Fruit fly (Drosophila melanogaster) whole organism, prepupa: ENCODE results near the gene CG11912.
A peak's percentile ranks its signal among the peaks of the same experiment; 100 is the strongest.

ENCODE experiments used
- Blimp-1 ChIP-seq: fragments of 200-800 bp; sonication (Bioruptor generic); optimal IDR thresholded peaks from 3 replicates; lab custom pipeline; 2017; ENCODE audit warnings: missing biosample characterization, missing genetic modification characterization, mild to moderate bottlenecking, moderate library complexity, missing genetic modification reagents
- CG11294 ChIP-seq: fragments of 200-800 bp; sonication (Bioruptor generic); IDR thresholded peaks from 2 replicates; pipeline ENCODE4 v1.3.6; 2022; ENCODE audit warnings: missing biosample characterization, missing genetic modification characterization
- CG11762 ChIP-seq: fragments of 200-800 bp; sonication (Bioruptor generic); optimal IDR thresholded peaks from 3 replicates; lab custom pipeline; 2016; ENCODE audit warnings: missing biosample characterization, missing genetic modification characterization; ENCODE audit not compliant: insufficient read depth
- CG11902 ChIP-seq: fragments of 200-800 bp; sonication (Bioruptor generic); optimal IDR thresholded peaks from 3 replicates; lab custom pipeline; 2016; ENCODE audit warnings: missing biosample characterization, missing genetic modification characterization
- CG15336 ChIP-seq: fragments of 200-800 bp; sonication (Bioruptor generic); IDR thresholded peaks from 2 replicates; pipeline ENCODE4 v1.3.6; 2022; ENCODE audit warnings: missing biosample characterization, missing genetic modification characterization
- CG1621 ChIP-seq: fragments of 200-800 bp; sonication (Bioruptor generic); optimal IDR thresholded peaks from 3 replicates; lab custom pipeline; 2018; ENCODE audit warnings: missing biosample characterization, mild to moderate bottlenecking, missing genetic modification characterization
- CG16779 ChIP-seq: fragments of 200-800 bp; sonication (Bioruptor generic); optimal IDR thresholded peaks from 3 replicates; lab custom pipeline; 2017; ENCODE audit warnings: missing biosample characterization, mild to moderate bottlenecking, missing genetic modification characterization
- CG3032 ChIP-seq: fragments of 200-800 bp; optimal IDR thresholded peaks from 2 replicates; lab custom pipeline; 2019; ENCODE audit warnings: missing biosample characterization, mild to moderate bottlenecking, missing genetic modification characterization, moderate library complexity
- CG31627 ChIP-seq: fragments of 200-800 bp; sonication (Bioruptor generic); optimal IDR thresholded peaks from 3 replicates; lab custom pipeline; 2016; ENCODE audit warnings: missing biosample characterization, missing genetic modification characterization
- CG32006 ChIP-seq: fragments of 200-800 bp; sonication (Bioruptor generic); optimal IDR thresholded peaks from 3 replicates; lab custom pipeline; 2017; ENCODE audit warnings: missing biosample characterization, mild to moderate bottlenecking, missing genetic modification characterization
- CG34406 ChIP-seq: fragments of 200-800 bp; sonication (Bioruptor generic); optimal IDR thresholded peaks from 3 replicates; lab custom pipeline; 2016; ENCODE audit warnings: missing biosample characterization, missing genetic modification characterization
- CG3919 ChIP-seq: fragments of 200-800 bp; sonication (Bioruptor generic); optimal IDR thresholded peaks from 3 replicates; lab custom pipeline; 2016; ENCODE audit warnings: missing biosample characterization, missing genetic modification characterization
- CG4318 ChIP-seq: fragments of 200-800 bp; sonication (Bioruptor generic); optimal IDR thresholded peaks from 3 replicates; lab custom pipeline; 2017; ENCODE audit warnings: missing biosample characterization, mild to moderate bottlenecking, missing genetic modification characterization
- CG6163 ChIP-seq: fragments of 200-800 bp; sonication (Bioruptor generic); IDR thresholded peaks from 3 replicates; pipeline ENCODE4 v1.3.6; 2022; ENCODE audit warnings: missing biosample characterization, missing genetic modification characterization
- CG6276 ChIP-seq: fragments of 200-800 bp; sonication (Bioruptor generic); optimal IDR thresholded peaks from 2 replicates; lab custom pipeline; 2017; ENCODE audit warnings: missing biosample characterization, mild to moderate bottlenecking, missing genetic modification characterization
- CG6792 ChIP-seq: fragments of 200-800 bp; sonication (Bioruptor generic); optimal IDR thresholded peaks from 3 replicates; lab custom pipeline; 2016; ENCODE audit warnings: missing biosample characterization, missing genetic modification characterization
- CG6808 ChIP-seq: fragments of 200-800 bp; sonication (Bioruptor generic); optimal IDR thresholded peaks from 3 replicates; lab custom pipeline; 2017; ENCODE audit warnings: missing biosample characterization, missing genetic modification characterization, mild to moderate bottlenecking, moderate library complexity, missing genetic modification reagents
- CG6854 ChIP-seq: fragments of 200-800 bp; sonication (Bioruptor generic); optimal IDR thresholded peaks from 2 replicates; lab custom pipeline; 2017; ENCODE audit warnings: missing biosample characterization, mild to moderate bottlenecking, missing genetic modification characterization
- CG7368 ChIP-seq: fragments of 200-800 bp; sonication (Bioruptor generic); optimal IDR thresholded peaks from 3 replicates; lab custom pipeline; 2016; ENCODE audit warnings: missing biosample characterization, missing genetic modification characterization
- CG8119 ChIP-seq: fragments of 200-800 bp; sonication (Bioruptor generic); IDR thresholded peaks from 3 replicates; pipeline ENCODE4 v1.3.6; 2022; ENCODE audit warnings: missing biosample characterization, missing genetic modification characterization
- CG8319 ChIP-seq: fragments of 200-800 bp; sonication (Bioruptor generic); optimal IDR thresholded peaks from 3 replicates; lab custom pipeline; 2016; ENCODE audit warnings: missing biosample characterization, missing genetic modification characterization
- CG8632 ChIP-seq: fragments of 200-800 bp; sonication (Bioruptor generic); optimal IDR thresholded peaks from 3 replicates; lab custom pipeline; 2016; ENCODE audit warnings: missing biosample characterization, missing genetic modification characterization
- CG9139 ChIP-seq: fragments of 200-800 bp; sonication (Bioruptor generic); optimal IDR thresholded peaks from 3 replicates; lab custom pipeline; 2017; ENCODE audit warnings: missing biosample characterization, mild to moderate bottlenecking, missing genetic modification characterization
- Eip75B ChIP-seq: fragments of 200-800 bp; sonication (Bioruptor generic); optimal IDR thresholded peaks from 3 replicates; lab custom pipeline; 2016; ENCODE audit warnings: missing biosample characterization, missing genetic modification characterization
- Eip78C ChIP-seq: fragments of 200-800 bp; sonication (Bioruptor generic); peaks from one replicate; lab custom pipeline; 2016; ENCODE audit warnings: missing biosample characterization, missing genetic modification characterization
- Eip93F ChIP-seq: fragments of 200-800 bp; sonication (Bioruptor generic); optimal IDR thresholded peaks from 2 replicates; lab custom pipeline; 2016; ENCODE audit warnings: missing biosample characterization, mild to moderate bottlenecking, missing genetic modification characterization
- Ets21C ChIP-seq: fragments of 200-800 bp; sonication (Bioruptor generic); optimal IDR thresholded peaks from 3 replicates; lab custom pipeline; 2016; ENCODE audit warnings: missing biosample characterization, missing genetic modification characterization
- Ets96B ChIP-seq: fragments of 200-800 bp; optimal IDR thresholded peaks from 2 replicates; lab custom pipeline; 2019; ENCODE audit warnings: missing biosample characterization, mild to moderate bottlenecking, missing genetic modification characterization, moderate library complexity
- Gug ChIP-seq: fragments of 200-800 bp; sonication (Bioruptor generic); IDR thresholded peaks from 2 replicates; pipeline ENCODE4 v1.3.6; 2022; ENCODE audit warnings: missing biosample characterization, missing genetic modification characterization
- Hr39 ChIP-seq: fragments of 200-800 bp; sonication (Bioruptor generic); optimal IDR thresholded peaks from 2 replicates; lab custom pipeline; 2016; ENCODE audit warnings: missing biosample characterization, missing genetic modification characterization
- Hr4 ChIP-seq: fragments of 200-800 bp; sonication (Bioruptor generic); optimal IDR thresholded peaks from 3 replicates; lab custom pipeline; 2016; ENCODE audit warnings: missing biosample characterization, missing genetic modification characterization
- Lpt ChIP-seq: fragments of 200-800 bp; sonication (Bioruptor generic); optimal IDR thresholded peaks from 3 replicates; lab custom pipeline; 2016; ENCODE audit warnings: missing biosample characterization, missing genetic modification characterization
- OdsH ChIP-seq: fragments of 200-800 bp; sonication (Bioruptor generic); optimal IDR thresholded peaks from 3 replicates; lab custom pipeline; 2016; ENCODE audit warnings: missing biosample characterization, missing genetic modification characterization
- Smox ChIP-seq: fragments of 200-800 bp; sonication (Bioruptor generic); optimal IDR thresholded peaks from 3 replicates; lab custom pipeline; 2016; ENCODE audit warnings: missing biosample characterization, missing genetic modification characterization
- Sox102F ChIP-seq: fragments of 200-800 bp; sonication (Bioruptor generic); optimal IDR thresholded peaks from 2 replicates; lab custom pipeline; 2016; ENCODE audit warnings: missing biosample characterization, mild to moderate bottlenecking, missing genetic modification characterization
- Sox14 ChIP-seq: fragments of 200-800 bp; sonication (Bioruptor generic); optimal IDR thresholded peaks from 3 replicates; lab custom pipeline; 2016; ENCODE audit warnings: missing biosample characterization, missing genetic modification characterization
- achi ChIP-seq: fragments of 200-800 bp; sonication (Bioruptor generic); optimal IDR thresholded peaks from 3 replicates; lab custom pipeline; 2016; ENCODE audit warnings: missing biosample characterization, missing genetic modification characterization
- acj6 ChIP-seq: fragments of 200-800 bp; sonication (Bioruptor generic); optimal IDR thresholded peaks from 3 replicates; lab custom pipeline; 2016; ENCODE audit warnings: missing biosample characterization, missing genetic modification characterization
- cyc ChIP-seq: fragments of 200-800 bp; sonication (Bioruptor generic); optimal IDR thresholded peaks from 3 replicates; lab custom pipeline; 2016; ENCODE audit warnings: missing biosample characterization, missing genetic modification characterization
- dac ChIP-seq: fragments of 200-800 bp; sonication (Bioruptor generic); optimal IDR thresholded peaks from 2 replicates; lab custom pipeline; 2017; ENCODE audit warnings: missing biosample characterization, mild to moderate bottlenecking, missing genetic modification characterization
- eg ChIP-seq: fragments of 200-800 bp; sonication (Bioruptor generic); IDR thresholded peaks from 3 replicates; pipeline ENCODE4 v1.3.6; 2022; ENCODE audit warnings: missing biosample characterization, missing genetic modification characterization
- fd59A ChIP-seq: fragments of 200-800 bp; sonication (Bioruptor generic); optimal IDR thresholded peaks from 2 replicates; lab custom pipeline; 2017; ENCODE audit warnings: missing biosample characterization, mild to moderate bottlenecking, missing genetic modification characterization, missing genetic modification reagents
- fd85E ChIP-seq: fragments of 200-800 bp; sonication (Bioruptor generic); optimal IDR thresholded peaks from 3 replicates; lab custom pipeline; 2016; ENCODE audit warnings: missing biosample characterization, missing genetic modification characterization
- fkh ChIP-seq: fragments of 200-800 bp; sonication (Bioruptor generic); optimal IDR thresholded peaks from 3 replicates; lab custom pipeline; 2017; ENCODE audit warnings: missing biosample characterization, mild to moderate bottlenecking, missing genetic modification characterization, moderate library complexity
- lz ChIP-seq: fragments of 200-800 bp; sonication (Bioruptor generic); optimal IDR thresholded peaks from 3 replicates; lab custom pipeline; 2016; ENCODE audit warnings: missing biosample characterization, missing genetic modification characterization
- net ChIP-seq: fragments of 200-800 bp; sonication (Bioruptor generic); optimal IDR thresholded peaks from 3 replicates; lab custom pipeline; 2016; ENCODE audit warnings: missing biosample characterization, missing genetic modification characterization
- pdm3 ChIP-seq: fragments of 200-800 bp; sonication (Bioruptor generic); optimal IDR thresholded peaks from 3 replicates; lab custom pipeline; 2016; ENCODE audit warnings: missing biosample characterization, missing genetic modification characterization
- salr ChIP-seq, 2 experiments: fragments of 200-800 bp; sonication (Bioruptor generic); optimal IDR thresholded peaks; 3 replicates each; lab custom pipeline; 2016 to 2018; ENCODE audit warnings: missing biosample characterization in 2 of 2, missing genetic modification characterization in 2 of 2, mild to moderate bottlenecking in 1 of 2
- spab ChIP-seq: fragments of 200-800 bp; sonication (Bioruptor generic); optimal IDR thresholded peaks from 2 replicates; lab custom pipeline; 2017; ENCODE audit warnings: missing biosample characterization, mild to moderate bottlenecking, missing genetic modification characterization, missing genetic modification reagents
- ss ChIP-seq, 2 experiments: fragments of 200-800 bp; sonication (Bioruptor generic); optimal IDR thresholded peaks; 2 replicates in 1 of 2; 3 replicates in 1 of 2; lab custom pipeline; 2017 to 2018; ENCODE audit warnings: mild to moderate bottlenecking in 2 of 2, missing biosample characterization in 2 of 2, missing genetic modification characterization in 2 of 2, moderate library complexity in 1 of 2
- svp ChIP-seq: fragments of 200-800 bp; sonication (Bioruptor generic); peaks from one replicate; lab custom pipeline; 2016; ENCODE audit warnings: missing biosample characterization, missing genetic modification characterization
- topi ChIP-seq: fragments of 200-800 bp; sonication (Bioruptor generic); optimal IDR thresholded peaks from 3 replicates; lab custom pipeline; 2016; ENCODE audit warnings: missing biosample characterization, missing genetic modification characterization
- vri ChIP-seq: fragments of 200-800 bp; sonication (Bioruptor generic); optimal IDR thresholded peaks from 3 replicates; lab custom pipeline; 2016; ENCODE audit warnings: missing biosample characterization, mild to moderate bottlenecking, missing genetic modification characterization

CG11912 gene

DNA sequence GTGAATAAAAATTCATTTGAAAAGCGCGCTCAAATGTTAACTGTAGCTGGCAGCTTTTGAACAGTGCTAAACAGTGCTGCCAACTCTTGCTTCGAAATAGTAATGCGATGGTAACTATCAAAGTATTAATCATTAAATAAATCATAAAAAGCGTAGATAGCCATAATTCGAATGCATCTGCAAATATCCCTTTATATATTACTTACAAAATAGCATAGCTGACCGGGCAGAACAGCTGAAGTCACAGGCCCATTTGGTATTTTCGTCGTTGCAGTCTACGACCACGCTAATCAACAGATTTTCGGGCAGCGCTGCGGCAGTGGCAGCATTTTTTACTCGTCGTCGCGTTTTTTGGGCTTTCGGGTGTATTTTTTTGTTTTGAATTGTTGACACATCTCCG lies 13.4 kb downstream of the CG11912 start, which contains the start of gene Plc21C:
Gene Plc21C, plus strand, starts transcription at position 290 of the 400 bp plus-strand sequence.
- TF ChIP-seq OdsH (GFP tag; lab: Kevin White, UChicago) (peak; percentile 29), Ets96B (peak; percentile 2), fd59A (GFP tag; lab: Kevin White, UChicago) (no peak), Gug (GFP tag; lab: Robert Waterston, UW) (no peak), CG31627 (GFP tag; lab: Kevin White, UChicago) (peak; percentile 61), CG4318 (GFP tag; lab: Kevin White, UChicago) (no peak), CG11902 (GFP tag; lab: Kevin White, UChicago) (peak; percentile 2), CG11294 (GFP tag; lab: Robert Waterston, UW) (no peak), Lpt (GFP tag; lab: Kevin White, UChicago) (no peak), Blimp-1 (no peak), CG8119 (GFP tag; lab: Robert Waterston, UW) (no peak), Smox (GFP tag; lab: Kevin White, UChicago) (peak; percentile 43), Eip75B (GFP tag; lab: Kevin White, UChicago) (peak; percentile 57), CG8632 (no peak), fkh (GFP tag; lab: Kevin White, UChicago) (no peak), vri (GFP tag; lab: Kevin White, UChicago) (no peak), net (GFP tag; lab: Kevin White, UChicago) (no peak), svp (GFP tag; lab: Kevin White, UChicago) (peak; percentile 76), CG6792 (GFP tag; lab: Kevin White, UChicago) (no peak), CG7368 (no peak), CG34406 (no peak), CG9139 (no peak), salr (GFP tag; optimal IDR thresholded peaks at IDR 0.05; lab: Kevin White, UChicago) (no peak), CG6854 (GFP tag; lab: Kevin White, UChicago) (no peak), Sox14 (GFP tag; lab: Kevin White, UChicago) (peak; percentile 67), Hr39 (peak; percentile 55), lz (peak; percentile 43), fd85E (GFP tag; lab: Kevin White, UChicago) (no peak), pdm3 (GFP tag; lab: Kevin White, UChicago) (no peak), achi (GFP tag; lab: Kevin White, UChicago) (no peak), cyc (GFP tag; lab: Kevin White, UChicago) (peak; percentile 41), CG6808 (peak; percentile 91), CG3919 (GFP tag; lab: Kevin White, UChicago) (peak; percentile 37), Eip93F (GFP tag; lab: Kevin White, UChicago) (peak; percentile 45), Ets21C (GFP tag; lab: Kevin White, UChicago) (peak; percentile 47), CG16779 (tag; lab: Kevin White, UChicago) (peak; percentile 34), eg (GFP tag; lab: Robert Waterston, UW) (no peak), ss (GFP tag; optimal IDR thresholded peaks at IDR 0.05; lab: Kevin White, UChicago) (no peak), spab (GFP tag; lab: Kevin White, UChicago) (no peak), topi (GFP tag; lab: Kevin White, UChicago) (peak; percentile 39), dac (GFP tag; lab: Kevin White, UChicago) (no peak), CG15336 (GFP tag; lab: Robert Waterston, UW) (no peak), acj6 (GFP tag; lab: Kevin White, UChicago) (peak; percentile 39), CG3032 (tag; lab: Kevin White, UChicago) (peak; percentile 32), CG32006 (GFP tag; lab: Kevin White, UChicago) (no peak), Eip78C (GFP tag; lab: Kevin White, UChicago) (peak; percentile 77), CG1621 (tag; lab: Kevin White, UChicago) (no peak), CG6163 (no peak), Hr4 (GFP tag; lab: Kevin White, UChicago) (peak; percentile 40), CG8319 (GFP tag; lab: Kevin White, UChicago) (no peak), CG6276 (GFP tag; lab: Kevin White, UChicago) (no peak), CG11762 (GFP tag; lab: Kevin White, UChicago) (no peak), Sox102F (GFP tag; lab: Kevin White, UChicago) (peak; percentile 33)
